Fruit fly (Drosophila melanogaster) whole organism, embryonic: ENCODE measurements around the gene Ant2.

Source experiments
- Adf1 ChIP-seq: fragments of 200-800 bp; sonication (Bioruptor generic); IDR thresholded peaks from 2 replicates; pipeline ENCODE4 v1.3.6; 2022; ENCODE audit warnings: missing biosample characterization, missing genetic modification characterization
- Blimp-1 ChIP-seq: fragments of 200-800 bp; sonication (Bioruptor generic); optimal IDR thresholded peaks from 3 replicates; lab custom pipeline; 2018; ENCODE audit warnings: missing biosample characterization, missing genetic modification characterization, mild to moderate bottlenecking, moderate library complexity, missing genetic modification reagents
- BtbVII ChIP-seq: fragments of 200-800 bp; sonication (Bioruptor generic); optimal IDR thresholded peaks from 3 replicates; lab custom pipeline; 2017; ENCODE audit warnings: missing biosample characterization, mild to moderate bottlenecking, missing genetic modification characterization
- CG11247 ChIP-seq: fragments of 200-800 bp; sonication (Bioruptor generic); IDR thresholded peaks from 2 replicates; pipeline ENCODE4 v1.3.6; 2022; ENCODE audit warnings: missing biosample characterization, missing genetic modification characterization
- CG12659 ChIP-seq: fragments of 200-800 bp; sonication (Bioruptor generic); optimal IDR thresholded peaks from 3 replicates; lab custom pipeline; 2017; ENCODE audit warnings: mild to moderate bottlenecking, missing biosample characterization, missing genetic modification reagents, missing genetic modification characterization
- CG1647 ChIP-seq: fragments of 200-800 bp; sonication (Bioruptor generic); optimal IDR thresholded peaks from 3 replicates; lab custom pipeline; 2016; ENCODE audit warnings: missing biosample characterization, missing genetic modification characterization
- CG16815 ChIP-seq: fragments of 200-800 bp; sonication (Bioruptor generic); optimal IDR thresholded peaks from 3 replicates; lab custom pipeline; 2017; ENCODE audit warnings: missing biosample characterization, mild to moderate bottlenecking, missing genetic modification characterization
- CG17361 ChIP-seq: fragments of 200-800 bp; sonication (Bioruptor generic); IDR thresholded peaks from 3 replicates; pipeline ENCODE4 v1.3.6; 2022; ENCODE audit warnings: missing biosample characterization, missing genetic modification characterization
- CG2199 ChIP-seq: fragments of 200-800 bp; sonication (Bioruptor generic); IDR thresholded peaks from 3 replicates; pipeline ENCODE4 v1.3.6; 2022; ENCODE audit warnings: missing biosample characterization, missing genetic modification characterization
- CG2678 ChIP-seq: fragments of 200-800 bp; sonication (Bioruptor generic); optimal IDR thresholded peaks from 3 replicates; lab custom pipeline; 2019; ENCODE audit warnings: missing biosample characterization, mild to moderate bottlenecking, missing genetic modification characterization, moderate library complexity
- CG33213 ChIP-seq: fragments of 200-800 bp; sonication (Bioruptor generic); optimal IDR thresholded peaks from 3 replicates; lab custom pipeline; 2016; ENCODE audit warnings: missing biosample characterization, missing genetic modification characterization
- CG5953 ChIP-seq: fragments of 200-800 bp; sonication (Bioruptor generic); IDR thresholded peaks from 2 replicates; pipeline ENCODE4 v1.3.6; 2022; ENCODE audit warnings: missing biosample characterization, missing genetic modification characterization
- CG6654 ChIP-seq: fragments of 200-800 bp; sonication (Bioruptor generic); optimal IDR thresholded peaks from 2 replicates; lab custom pipeline; 2017; ENCODE audit warnings: missing biosample characterization, mild to moderate bottlenecking, missing genetic modification characterization
- CG6813 ChIP-seq: fragments of 200-800 bp; sonication (Bioruptor generic); optimal IDR thresholded peaks from 2 replicates; lab custom pipeline; 2017; ENCODE audit warnings: missing biosample characterization, missing genetic modification characterization, mild to moderate bottlenecking, moderate library complexity, missing genetic modification reagents
- CG7372 ChIP-seq: fragments of 200-800 bp; sonication (Bioruptor generic); IDR thresholded peaks from 2 replicates; pipeline ENCODE4 v1.3.6; 2022; ENCODE audit warnings: missing biosample characterization, missing genetic modification characterization
- CG9215 ChIP-seq: fragments of 200-800 bp; sonication (Bioruptor generic); IDR thresholded peaks from 2 replicates; pipeline ENCODE4 v1.3.6; 2022; ENCODE audit warnings: missing biosample characterization, missing genetic modification characterization
- CkIIα-i1 ChIP-seq: fragments of 200-800 bp; sonication (Bioruptor generic); IDR thresholded peaks from 2 replicates; pipeline ENCODE4 v1.3.6; 2022; ENCODE audit warnings: missing biosample characterization, missing genetic modification characterization
- D19A ChIP-seq: fragments of 200-800 bp; optimal IDR thresholded peaks from 3 replicates; lab custom pipeline; 2019; ENCODE audit warnings: missing biosample characterization, mild to moderate bottlenecking, missing genetic modification characterization, moderate library complexity
- Fer1 ChIP-seq: fragments of 200-800 bp; sonication (Bioruptor generic); optimal IDR thresholded peaks from 2 replicates; lab custom pipeline; 2017; ENCODE audit warnings: missing biosample characterization, mild to moderate bottlenecking, missing genetic modification characterization
- Fer2 ChIP-seq: fragments of 200-800 bp; sonication (Bioruptor generic); optimal IDR thresholded peaks from 2 replicates; lab custom pipeline; 2018; ENCODE audit warnings: missing biosample characterization, mild to moderate bottlenecking, missing genetic modification characterization, moderate library complexity
- GATAe ChIP-seq: fragments of 200-800 bp; sonication (Bioruptor generic); conservative IDR thresholded peaks from 2 replicates; pipeline ENCODE4 v1.3.6; 2022; ENCODE audit warnings: missing biosample characterization, missing genetic modification characterization
- H15 ChIP-seq: fragments of 200-800 bp; sonication (Bioruptor generic); IDR thresholded peaks from 3 replicates; pipeline ENCODE4 v1.3.6; 2022; ENCODE audit warnings: missing biosample characterization, missing genetic modification characterization
- HHEX ChIP-seq: fragments of 200-800 bp; sonication (Bioruptor generic); optimal IDR thresholded peaks from 3 replicates; lab custom pipeline; 2017; ENCODE audit warnings: missing biosample characterization, mild to moderate bottlenecking, missing genetic modification characterization, missing genetic modification reagents
- HLHmδ ChIP-seq: fragments of 200-800 bp; sonication (Bioruptor generic); optimal IDR thresholded peaks from 2 replicates; lab custom pipeline; 2018; ENCODE audit warnings: missing biosample characterization, mild to moderate bottlenecking, missing genetic modification characterization, moderate library complexity
- Hr78 ChIP-seq, 2 experiments: fragments of 200-800 bp in 1 of 2; fragments of >200 bp in 1 of 2; sonication (Bioruptor generic) in 1 of 2; optimal IDR thresholded peaks; 2 replicates each; lab custom pipeline; 2017 to 2019; ENCODE audit warnings: missing biosample characterization in 2 of 2, missing genetic modification characterization in 2 of 2, mild to moderate bottlenecking in 1 of 2, moderate library complexity in 1 of 2
- Jarid2 ChIP-seq: fragments of 200-800 bp; sonication (Bioruptor generic); optimal IDR thresholded peaks from 3 replicates; lab custom pipeline; 2017; ENCODE audit warnings: mild to moderate bottlenecking, missing biosample characterization, missing genetic modification reagents, missing genetic modification characterization
- MBD-R2 ChIP-seq: fragments of 200-800 bp; sonication (Bioruptor generic); IDR thresholded peaks from 2 replicates; pipeline ENCODE4 v1.3.6; 2022; ENCODE audit warnings: missing biosample characterization, missing genetic modification characterization
- Med ChIP-seq: fragments of 200-800 bp; sonication (Bioruptor generic); peaks from one replicate; lab custom pipeline; 2016; ENCODE audit warnings: missing biosample characterization, missing genetic modification characterization, mild to moderate bottlenecking, inconsistent platforms, moderate library complexity
- Pdp1 ChIP-seq, 2 experiments: fragments of 200-800 bp; sonication (Bioruptor generic); optimal IDR thresholded peaks; 3 replicates each; lab custom pipeline; 2016; ENCODE audit warnings: missing biosample characterization in 2 of 2, missing genetic modification characterization in 2 of 2, mild to moderate bottlenecking in 1 of 2, moderate library complexity in 1 of 2
- Sry-β ChIP-seq: fragments of 200-800 bp; sonication (Bioruptor generic); optimal IDR thresholded peaks from 2 replicates; lab custom pipeline; 2018; ENCODE audit warnings: missing biosample characterization, mild to moderate bottlenecking, missing genetic modification characterization, moderate library complexity
- btn ChIP-seq: fragments of 200-800 bp; sonication (Bioruptor generic); optimal IDR thresholded peaks from 2 replicates; lab custom pipeline; 2016; ENCODE audit warnings: missing biosample characterization, missing genetic modification characterization
- chm ChIP-seq: fragments of 200-800 bp; sonication (Bioruptor generic); IDR thresholded peaks from 2 replicates; pipeline ENCODE4 v1.3.6; 2022; ENCODE audit warnings: missing biosample characterization, missing genetic modification characterization
- eve ChIP-seq, 2 experiments: fragments of >200 bp; optimal IDR thresholded peaks; 2 replicates each; lab custom pipeline; 2017; ENCODE audit warnings: missing biosample characterization in 2 of 2, missing genetic modification characterization in 2 of 2
- fru ChIP-seq: fragments of >200 bp; optimal IDR thresholded peaks from 2 replicates; lab custom pipeline; 2017
- gro ChIP-seq: fragments of 200-800 bp; sonication (Bioruptor generic); optimal IDR thresholded peaks from 2 replicates; lab custom pipeline; 2016; ENCODE audit warnings: missing biosample characterization, missing genetic modification characterization
- hb ChIP-seq: fragments of 200-800 bp; sonication (Bioruptor generic); IDR thresholded peaks from 3 replicates; pipeline ENCODE4 v1.3.6; 2022; ENCODE audit warnings: missing biosample characterization, missing genetic modification characterization; ENCODE audit not compliant: partially characterized antibody
- hkb ChIP-seq, 2 experiments: fragments of 200-800 bp in 1 of 2; fragments of >200 bp in 1 of 2; sonication (Bioruptor generic) in 1 of 2; IDR thresholded peaks in 1 of 2; optimal IDR thresholded peaks in 1 of 2; 2 replicates each; pipeline versions ENCODE4 v1.3.6 to Lab custom; 2017 to 2022; ENCODE audit warnings: missing biosample characterization in 1 of 2, missing genetic modification characterization in 1 of 2
- kay ChIP-seq: fragments of 200-800 bp; sonication (Bioruptor generic); optimal IDR thresholded peaks from 2 replicates; lab custom pipeline; 2016; ENCODE audit warnings: missing biosample characterization, missing genetic modification characterization
- kni ChIP-seq: fragments of 200-800 bp; sonication (Bioruptor generic); optimal IDR thresholded peaks from 3 replicates; lab custom pipeline; 2017; ENCODE audit warnings: mild to moderate bottlenecking, missing biosample characterization, missing genetic modification reagents, missing genetic modification characterization
- knrl ChIP-seq: fragments of 200-800 bp; sonication (Bioruptor generic); IDR thresholded peaks from 3 replicates; pipeline ENCODE4 v1.3.6; 2022; ENCODE audit warnings: missing biosample characterization, missing genetic modification characterization; ENCODE audit not compliant: partially characterized antibody
- oc ChIP-seq: fragments of 200-800 bp; sonication (Bioruptor generic); optimal IDR thresholded peaks from 2 replicates; lab custom pipeline; 2018; ENCODE audit warnings: missing biosample characterization, mild to moderate bottlenecking, missing genetic modification characterization, moderate library complexity
- pros ChIP-seq: fragments of 200-800 bp; sonication (Bioruptor generic); optimal IDR thresholded peaks from 3 replicates; lab custom pipeline; 2019; ENCODE audit warnings: missing biosample characterization, mild to moderate bottlenecking, missing genetic modification characterization, moderate library complexity
- sob ChIP-seq: fragments of 200-800 bp; sonication (Bioruptor generic); IDR thresholded peaks from 2 replicates; pipeline ENCODE4 v1.3.6; 2022; ENCODE audit warnings: missing biosample characterization, missing genetic modification characterization
- stwl ChIP-seq: fragments of 200-800 bp; sonication (Bioruptor generic); optimal IDR thresholded peaks from 3 replicates; lab custom pipeline; 2018; ENCODE audit warnings: missing biosample characterization, mild to moderate bottlenecking, missing genetic modification characterization, moderate library complexity
- toy ChIP-seq: fragments of 200-800 bp; sonication (Bioruptor generic); IDR thresholded peaks from 2 replicates; pipeline ENCODE4 v1.3.6; 2022; ENCODE audit warnings: missing biosample characterization, missing genetic modification characterization
- trem ChIP-seq: fragments of 200-800 bp; optimal IDR thresholded peaks from 3 replicates; lab custom pipeline; 2019; ENCODE audit warnings: missing biosample characterization, mild to moderate bottlenecking, missing genetic modification characterization, moderate library complexity
- trh ChIP-seq: fragments of 200-800 bp; sonication (Bioruptor generic); optimal IDR thresholded peaks from 2 replicates; lab custom pipeline; 2016; ENCODE audit warnings: missing biosample characterization, missing genetic modification characterization
- twi ChIP-seq: fragments of 200-800 bp; optimal IDR thresholded peaks from 2 replicates; lab custom pipeline; 2019; ENCODE audit warnings: missing biosample characterization, mild to moderate bottlenecking, missing genetic modification characterization, moderate library complexity
- unpg ChIP-seq: fragments of 200-800 bp; sonication (Bioruptor generic); optimal IDR thresholded peaks from 3 replicates; lab custom pipeline; 2018; ENCODE audit warnings: missing biosample characterization, mild to moderate bottlenecking, missing genetic modification characterization, moderate library complexity
- vvl ChIP-seq: fragments of 200-800 bp; sonication (Bioruptor generic); IDR thresholded peaks from 2 replicates; pipeline ENCODE4 v1.3.6; 2022; ENCODE audit warnings: missing biosample characterization, missing genetic modification characterization
- wek ChIP-seq: fragments of 200-800 bp; sonication (Bioruptor generic); optimal IDR thresholded peaks from 3 replicates; lab custom pipeline; 2018; ENCODE audit warnings: missing biosample characterization, mild to moderate bottlenecking, missing genetic modification characterization, moderate library complexity

Ant2 gene

DNA sequence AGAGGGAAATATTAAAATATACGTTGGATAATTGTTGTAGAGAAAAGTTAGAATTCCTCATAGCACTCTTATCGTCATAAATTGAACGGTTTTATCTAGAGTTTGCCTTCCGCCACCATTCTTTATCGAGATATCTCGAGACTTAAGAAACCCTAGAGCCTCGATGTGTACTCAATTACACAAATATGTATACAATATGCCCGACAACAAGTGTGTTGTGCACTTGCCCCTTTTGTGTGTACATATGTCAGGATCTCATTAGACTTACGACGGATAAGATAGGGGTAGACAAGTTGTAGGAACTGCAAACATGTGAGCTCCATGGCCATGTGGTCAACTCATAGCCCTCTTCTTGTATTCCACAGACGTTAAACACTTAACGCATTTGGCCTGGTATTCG, 13.1 kb downstream of the Ant2 start (continued):
- TF ChIP-seq CG7372 (GFP tag; lab: Robert Waterston, UW), result no peak
- TF ChIP-seq vvl (GFP tag; lab: Robert Waterston, UW), result no peak
- no peak for TF ChIP-seq Pdp1 (GFP tag; optimal IDR thresholded peaks at IDR 0.05; lab: Kevin White, UChicago)
- no peak for TF ChIP-seq hb (GFP tag; lab: Robert Waterston, UW)
- TF ChIP-seq CG5953 (GFP tag; lab: Robert Waterston, UW), result no peak
- peak; percentile 2 for TF ChIP-seq pros
- no peak for TF ChIP-seq trh (GFP tag; lab: Kevin White, UChicago)
- no peak for TF ChIP-seq unpg (GFP tag; lab: Kevin White, UChicago)
- TF ChIP-seq Fer2 (tag; lab: Kevin White, UChicago), result no peak
- TF ChIP-seq Fer1 (GFP tag; lab: Kevin White, UChicago), result no peak
- TF ChIP-seq Hr78 (GFP tag; optimal IDR thresholded peaks at IDR 0.05; lab: Kevin White, UChicago), result no peak
- no peak for TF ChIP-seq CG16815
- no peak for TF ChIP-seq D19A
- TF ChIP-seq Blimp-1 (GFP tag; lab: Kevin White, UChicago), result no peak
- TF ChIP-seq CG33213 (GFP tag; lab: Kevin White, UChicago), result no peak
- no peak for TF ChIP-seq kni (GFP tag; lab: Kevin White, UChicago)
- TF ChIP-seq BtbVII (GFP tag; lab: Kevin White, UChicago), result no peak
- no peak for TF ChIP-seq CG6813 (GFP tag; lab: Kevin White, UChicago)
- TF ChIP-seq oc (tag; lab: Kevin White, UChicago), result no peak
- TF ChIP-seq Med (GFP tag; lab: Kevin White, UChicago), result peak; percentile 35
- no peak for TF ChIP-seq CG2678 (tag; lab: Kevin White, UChicago)
- TF ChIP-seq hkb (optimal IDR thresholded peaks at IDR 0.05; lab: Kevin White, UChicago), result no peak
- TF ChIP-seq hkb (GFP tag; IDR thresholded peaks at IDR 0.05; lab: Robert Waterston, UW), result no peak
- no peak for TF ChIP-seq kay (GFP tag; lab: Kevin White, UChicago)
- no peak for TF ChIP-seq Adf1
- no peak for TF ChIP-seq CG12659 (GFP tag; lab: Kevin White, UChicago)
- TF ChIP-seq trem (tag; lab: Kevin White, UChicago), result no peak
- TF ChIP-seq MBD-R2 (GFP tag; lab: Robert Waterston, UW), result no peak
- TF ChIP-seq GATAe, result no peak
- TF ChIP-seq chm (GFP tag; lab: Robert Waterston, UW), result 0 out of 2 replicates have a peak, but pooled peaks have one; percentile 7
- no peak for TF ChIP-seq gro (GFP tag; lab: Kevin White, UChicago)
- TF ChIP-seq eve (GFP tag; optimal IDR thresholded peaks at IDR 0.05; lab: Kevin White, UChicago), result no peak
- no peak for TF ChIP-seq CkIIα-i1
- peak; percentile 14 for TF ChIP-seq wek (GFP tag; lab: Kevin White, UChicago)
- TF ChIP-seq HHEX, result no peak
- TF ChIP-seq twi (tag; lab: Kevin White, UChicago), result peak; percentile 34
- TF ChIP-seq knrl, result no peak
- TF ChIP-seq CG17361 (GFP tag; lab: Robert Waterston, UW), result no peak
- no peak for TF ChIP-seq stwl (tag; lab: Kevin White, UChicago)
- TF ChIP-seq CG2199, result no peak
- no peak for TF ChIP-seq sob (GFP tag; lab: Robert Waterston, UW)
- TF ChIP-seq toy (GFP tag; lab: Robert Waterston, UW), result no peak
- no peak for TF ChIP-seq fru (lab: Kevin White, UChicago)
- no peak for TF ChIP-seq CG6654 (GFP tag; lab: Kevin White, UChicago)
- TF ChIP-seq CG11247 (GFP tag; lab: Robert Waterston, UW), result no peak
- no peak for TF ChIP-seq btn (GFP tag; lab: Kevin White, UChicago)
- no peak for TF ChIP-seq H15 (GFP tag; lab: Robert Waterston, UW)
- no peak for TF ChIP-seq HLHmδ (GFP tag; lab: Kevin White, UChicago)
- no peak for TF ChIP-seq CG9215 (GFP tag; lab: Robert Waterston, UW)
- no peak for TF ChIP-seq CG1647 (GFP tag; lab: Kevin White, UChicago)
- no peak for TF ChIP-seq Jarid2 (GFP tag; lab: Kevin White, UChicago)
- no peak for TF ChIP-seq Sry-β (GFP tag; lab: Kevin White, UChicago)
